Fruit fly (Drosophila melanogaster) whole organism, embryonic: Measurements from ENCODE around the gene Spt3.

ENCODE experiments used
- Aef1 ChIP-seq: fragments of 200-800 bp; sonication (Bioruptor generic); IDR thresholded peaks from 3 replicates; pipeline ENCODE4 v1.3.6; 2022; ENCODE audit warnings: missing biosample characterization, missing genetic modification characterization
- CG10462 ChIP-seq: fragments of 200-800 bp; sonication (Bioruptor generic); optimal IDR thresholded peaks from 2 replicates; lab custom pipeline; 2016; ENCODE audit warnings: missing biosample characterization, missing genetic modification characterization
- CG10543 ChIP-seq: fragments of 200-800 bp; sonication (Bioruptor generic); optimal IDR thresholded peaks from 3 replicates; lab custom pipeline; 2017; ENCODE audit warnings: missing biosample characterization, mild to moderate bottlenecking, missing genetic modification characterization, moderate library complexity
- CG12104 ChIP-seq: fragments of 200-800 bp; sonication (Bioruptor generic); optimal IDR thresholded peaks from 3 replicates; lab custom pipeline; 2016; ENCODE audit warnings: missing biosample characterization, missing genetic modification characterization
- CG14710 ChIP-seq: fragments of 200-800 bp; sonication (Bioruptor generic); optimal IDR thresholded peaks from 3 replicates; lab custom pipeline; 2019; ENCODE audit warnings: missing biosample characterization, mild to moderate bottlenecking, missing genetic modification characterization, moderate library complexity
- CG17328 ChIP-seq: fragments of 200-800 bp; sonication (Bioruptor generic); IDR thresholded peaks from 2 replicates; pipeline ENCODE4 v1.3.6; 2022; ENCODE audit warnings: missing biosample characterization, missing genetic modification characterization
- CG17568 ChIP-seq: fragments of 200-800 bp; sonication (Bioruptor generic); optimal IDR thresholded peaks from 2 replicates; lab custom pipeline; 2018; ENCODE audit warnings: missing biosample characterization, mild to moderate bottlenecking, missing genetic modification characterization, moderate library complexity
- CG17912 ChIP-seq: fragments of 200-800 bp; sonication (Bioruptor generic); optimal IDR thresholded peaks from 2 replicates; lab custom pipeline; 2018; ENCODE audit warnings: missing biosample characterization, mild to moderate bottlenecking, missing genetic modification characterization
- CG18619 ChIP-seq: fragments of 200-800 bp; sonication (Bioruptor generic); optimal IDR thresholded peaks from 3 replicates; lab custom pipeline; 2017; ENCODE audit warnings: missing biosample characterization, mild to moderate bottlenecking, missing genetic modification characterization
- CG3407 ChIP-seq: fragments of 200-800 bp; sonication (Bioruptor generic); optimal IDR thresholded peaks from 2 replicates; lab custom pipeline; 2018; ENCODE audit warnings: missing biosample characterization, mild to moderate bottlenecking, missing genetic modification characterization
- CG34376 ChIP-seq: fragments of 200-800 bp; sonication (Bioruptor generic); optimal IDR thresholded peaks from 2 replicates; lab custom pipeline; 2018; ENCODE audit warnings: missing biosample characterization, mild to moderate bottlenecking, missing genetic modification characterization
- CG4404 ChIP-seq: fragments of 200-800 bp; sonication (Bioruptor generic); IDR thresholded peaks from 2 replicates; pipeline ENCODE4 v1.3.6; 2022; ENCODE audit warnings: missing biosample characterization, missing genetic modification characterization
- CG7372 ChIP-seq: fragments of 200-800 bp; sonication (Bioruptor generic); IDR thresholded peaks from 2 replicates; pipeline ENCODE4 v1.3.6; 2022; ENCODE audit warnings: missing biosample characterization, missing genetic modification characterization
- CG9817 ChIP-seq: fragments of 200-800 bp; sonication (Bioruptor generic); optimal IDR thresholded peaks from 2 replicates; lab custom pipeline; 2018; ENCODE audit warnings: missing biosample characterization, mild to moderate bottlenecking, missing genetic modification characterization, moderate library complexity
- CTCF ChIP-seq: fragments of 200-800 bp; sonication (Bioruptor generic); optimal IDR thresholded peaks from 2 replicates; lab custom pipeline; 2017; ENCODE audit warnings: missing biosample characterization, mild to moderate bottlenecking, missing genetic modification characterization, moderate library complexity
- CrebB ChIP-seq: fragments of 200-800 bp; sonication (Bioruptor generic); optimal IDR thresholded peaks from 3 replicates; lab custom pipeline; 2018; ENCODE audit warnings: missing biosample characterization, mild to moderate bottlenecking, missing genetic modification characterization
- Dek ChIP-seq: fragments of 200-800 bp; sonication (Bioruptor generic); optimal IDR thresholded peaks from 3 replicates; lab custom pipeline; 2019; ENCODE audit warnings: missing biosample characterization, mild to moderate bottlenecking, missing genetic modification characterization, moderate library complexity
- Doc3 ChIP-seq: fragments of 200-800 bp; sonication (Bioruptor generic); IDR thresholded peaks from 3 replicates; pipeline ENCODE4 v1.3.6; 2022; ENCODE audit warnings: missing biosample characterization, missing genetic modification characterization; ENCODE audit not compliant: partially characterized antibody
- ERR ChIP-seq: fragments of 200-800 bp; sonication (Bioruptor generic); optimal IDR thresholded peaks from 2 replicates; lab custom pipeline; 2016; ENCODE audit warnings: missing biosample characterization, missing genetic modification characterization
- Fer2 ChIP-seq: fragments of 200-800 bp; sonication (Bioruptor generic); optimal IDR thresholded peaks from 2 replicates; lab custom pipeline; 2018; ENCODE audit warnings: missing biosample characterization, mild to moderate bottlenecking, missing genetic modification characterization, moderate library complexity
- HLH4C ChIP-seq: fragments of 200-800 bp; sonication (Bioruptor generic); IDR thresholded peaks from 3 replicates; pipeline ENCODE4 v1.3.6; 2022; ENCODE audit warnings: missing biosample characterization, missing genetic modification characterization; ENCODE audit not compliant: partially characterized antibody
- Med ChIP-seq: fragments of 200-800 bp; sonication (Bioruptor generic); peaks from one replicate; lab custom pipeline; 2016; ENCODE audit warnings: missing biosample characterization, missing genetic modification characterization, mild to moderate bottlenecking, inconsistent platforms, moderate library complexity
- NC2α ChIP-seq: fragments of 200-800 bp; sonication (Bioruptor generic); optimal IDR thresholded peaks from 2 replicates; lab custom pipeline; 2016; ENCODE audit warnings: missing biosample characterization, missing genetic modification characterization
- Trl ChIP-seq, 3 experiments: fragments of >200 bp in 2 of 3; fragments of 200-800 bp in 1 of 3; sonication (Bioruptor generic) in 1 of 3; optimal IDR thresholded peaks; 2 replicates in 1 of 3; 3 replicates in 2 of 3; lab custom pipeline; 2016 to 2017; ENCODE audit warnings: missing biosample characterization in 1 of 3, missing genetic modification characterization in 1 of 3
- Xrp1 ChIP-seq: fragments of 200-800 bp; sonication (Bioruptor generic); IDR thresholded peaks from 2 replicates; pipeline ENCODE4 v1.3.6; 2022; ENCODE audit warnings: missing biosample characterization, missing genetic modification characterization
- al ChIP-seq: fragments of 200-800 bp; sonication (Bioruptor generic); IDR thresholded peaks from 2 replicates; pipeline ENCODE4 v1.3.6; 2022; ENCODE audit warnings: missing biosample characterization, missing genetic modification characterization
- btn ChIP-seq: fragments of 200-800 bp; sonication (Bioruptor generic); optimal IDR thresholded peaks from 2 replicates; lab custom pipeline; 2016; ENCODE audit warnings: missing biosample characterization, missing genetic modification characterization
- cad ChIP-seq: fragments of >200 bp; optimal IDR thresholded peaks from 2 replicates; lab custom pipeline; 2017; ENCODE audit warnings: missing biosample characterization, missing genetic modification characterization
- chif ChIP-seq, 2 experiments: fragments of 200-800 bp; sonication (Bioruptor generic); optimal IDR thresholded peaks; 3 replicates each; lab custom pipeline; 2016; ENCODE audit warnings: missing biosample characterization in 2 of 2, missing genetic modification characterization in 2 of 2
- chinmo ChIP-seq: fragments of 200-800 bp; sonication (Bioruptor generic); IDR thresholded peaks from 4 replicates; pipeline ENCODE4 v1.3.6; 2022; ENCODE audit warnings: missing biosample characterization, missing genetic modification characterization; ENCODE audit not compliant: partially characterized antibody
- da ChIP-seq: fragments of 200-800 bp; sonication (Bioruptor generic); optimal IDR thresholded peaks from 2 replicates; lab custom pipeline; 2016; ENCODE audit warnings: missing biosample characterization, missing genetic modification characterization
- danr ChIP-seq: fragments of 200-800 bp; sonication (Bioruptor generic); IDR thresholded peaks from 2 replicates; pipeline ENCODE4 v1.3.6; 2022; ENCODE audit warnings: missing biosample characterization, missing genetic modification characterization
- dmrt11E ChIP-seq: fragments of 200-800 bp; sonication (Bioruptor generic); optimal IDR thresholded peaks from 3 replicates; lab custom pipeline; 2018; ENCODE audit warnings: missing biosample characterization, mild to moderate bottlenecking, missing genetic modification characterization, moderate library complexity
- hbn ChIP-seq: fragments of 200-800 bp; sonication (Bioruptor generic); IDR thresholded peaks from 2 replicates; pipeline ENCODE4 v1.3.6; 2022; ENCODE audit warnings: missing biosample characterization, missing genetic modification characterization; ENCODE audit not compliant: partially characterized antibody
- hkb ChIP-seq, 2 experiments: fragments of 200-800 bp in 1 of 2; fragments of >200 bp in 1 of 2; sonication (Bioruptor generic) in 1 of 2; IDR thresholded peaks in 1 of 2; optimal IDR thresholded peaks in 1 of 2; 2 replicates each; pipeline versions ENCODE4 v1.3.6 to Lab custom; 2017 to 2022; ENCODE audit warnings: missing biosample characterization in 1 of 2, missing genetic modification characterization in 1 of 2
- jigr1 ChIP-seq: fragments of 200-800 bp; sonication (Bioruptor generic); IDR thresholded peaks from 3 replicates; pipeline ENCODE4 v1.3.6; 2022; ENCODE audit warnings: missing biosample characterization, missing genetic modification characterization
- kah ChIP-seq: fragments of 200-800 bp; sonication (Bioruptor generic); optimal IDR thresholded peaks from 2 replicates; lab custom pipeline; 2018; ENCODE audit warnings: missing biosample characterization, mild to moderate bottlenecking, missing genetic modification characterization
- nom ChIP-seq: fragments of 200-800 bp; sonication (Bioruptor generic); optimal IDR thresholded peaks from 2 replicates; lab custom pipeline; 2017; ENCODE audit warnings: missing biosample characterization, missing genetic modification characterization, mild to moderate bottlenecking, moderate library complexity, missing genetic modification reagents
- otp ChIP-seq: fragments of 200-800 bp; sonication (Bioruptor generic); IDR thresholded peaks from 3 replicates; pipeline ENCODE4, ENCODE4 v1.3.6; 2022; ENCODE audit warnings: missing biosample characterization, missing genetic modification characterization
- prd ChIP-seq, 3 experiments: fragments of >200 bp in 2 of 3; fragments of 200-800 bp in 1 of 3; sonication (Bioruptor generic) in 1 of 3; optimal IDR thresholded peaks in 2 of 3; IDR thresholded peaks in 1 of 3; 2 replicates in 2 of 3; 3 replicates in 1 of 3; pipeline versions ENCODE4 v1.3.6 to Lab custom; 2017 to 2022; ENCODE audit warnings: missing biosample characterization in 1 of 3, missing genetic modification characterization in 1 of 3
- run ChIP-seq: fragments of 200-800 bp; sonication (Bioruptor generic); optimal IDR thresholded peaks from 3 replicates; lab custom pipeline; 2018; ENCODE audit warnings: missing biosample characterization, mild to moderate bottlenecking, missing genetic modification characterization
- sob ChIP-seq: fragments of 200-800 bp; sonication (Bioruptor generic); IDR thresholded peaks from 2 replicates; pipeline ENCODE4 v1.3.6; 2022; ENCODE audit warnings: missing biosample characterization, missing genetic modification characterization
- trem ChIP-seq: fragments of 200-800 bp; optimal IDR thresholded peaks from 3 replicates; lab custom pipeline; 2019; ENCODE audit warnings: missing biosample characterization, mild to moderate bottlenecking, missing genetic modification characterization, moderate library complexity
- twi ChIP-seq: fragments of 200-800 bp; optimal IDR thresholded peaks from 2 replicates; lab custom pipeline; 2019; ENCODE audit warnings: missing biosample characterization, mild to moderate bottlenecking, missing genetic modification characterization, moderate library complexity
- unc-4 ChIP-seq: fragments of 200-800 bp; sonication (Bioruptor generic); IDR thresholded peaks from 2 replicates; pipeline ENCODE4 v1.3.6; 2022; ENCODE audit warnings: missing biosample characterization, missing genetic modification characterization; ENCODE audit not compliant: partially characterized antibody
- wek ChIP-seq: fragments of 200-800 bp; sonication (Bioruptor generic); optimal IDR thresholded peaks from 3 replicates; lab custom pipeline; 2018; ENCODE audit warnings: missing biosample characterization, mild to moderate bottlenecking, missing genetic modification characterization, moderate library complexity
- zfh1 ChIP-seq: fragments of 200-800 bp; sonication (Bioruptor generic); IDR thresholded peaks from 3 replicates; pipeline ENCODE4 v1.3.6; 2022; ENCODE audit warnings: missing biosample characterization, missing genetic modification characterization

The Spt3 gene

DNA sequence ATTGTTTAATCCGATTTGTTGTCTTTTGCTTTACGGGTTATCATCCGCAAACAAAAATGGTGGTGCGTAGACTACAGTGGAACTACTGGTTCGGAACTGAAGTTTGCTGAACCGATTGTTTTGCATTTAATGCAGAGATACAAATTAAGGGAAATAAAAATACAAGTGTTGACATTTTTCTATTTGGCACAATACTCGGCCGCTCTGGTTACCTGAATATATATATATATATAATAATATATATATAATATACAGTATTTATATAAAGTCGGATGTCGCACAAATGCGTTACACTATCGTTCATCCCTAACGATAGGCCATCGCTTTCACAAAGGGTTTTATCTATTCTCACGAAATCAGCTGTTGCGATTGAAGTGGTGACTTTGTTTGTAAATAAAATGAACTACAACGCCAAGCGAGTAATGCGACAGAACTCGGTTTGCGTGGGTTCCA lies at the start of gene Spt3, which contains the start of gene DCAF12 (continued):
- TF ChIP-seq Xrp1 (GFP tag; lab: Robert Waterston, UW) (peak; percentile 70), CG34376 (GFP tag; lab: Kevin White, UChicago) (no peak), Med (peak; percentile 76), CG10462 (GFP tag; lab: Kevin White, UChicago) (no peak), Fer2 (peak; percentile 27), run (tag; lab: Kevin White, UChicago) (no peak), CG10543 (peak; percentile 67), Aef1 (GFP tag; lab: Robert Waterston, UW) (peak; percentile 56), hbn (GFP tag; lab: Robert Waterston, UW) (peak; percentile 76), Dek (peak; percentile 55), CG17912 (GFP tag; lab: Kevin White, UChicago) (no peak), zfh1 (GFP tag; lab: Robert Waterston, UW) (peak; percentile 62; the same call in 1 of the 3 replicates), trem (peak; percentile 85), al (GFP tag; lab: Robert Waterston, UW) (peak; percentile 51; the same call in 1 of the 2 replicates), CG4404 (peak; percentile 58; the same call in 1 of the 2 replicates), cad (GFP tag; lab: Kevin White, UChicago) (no peak), wek (GFP tag; lab: Kevin White, UChicago) (no peak), kah (GFP tag; lab: Kevin White, UChicago) (peak; percentile 17)
- TF ChIP-seq, all 482 proteins: peak for 191

DNA sequence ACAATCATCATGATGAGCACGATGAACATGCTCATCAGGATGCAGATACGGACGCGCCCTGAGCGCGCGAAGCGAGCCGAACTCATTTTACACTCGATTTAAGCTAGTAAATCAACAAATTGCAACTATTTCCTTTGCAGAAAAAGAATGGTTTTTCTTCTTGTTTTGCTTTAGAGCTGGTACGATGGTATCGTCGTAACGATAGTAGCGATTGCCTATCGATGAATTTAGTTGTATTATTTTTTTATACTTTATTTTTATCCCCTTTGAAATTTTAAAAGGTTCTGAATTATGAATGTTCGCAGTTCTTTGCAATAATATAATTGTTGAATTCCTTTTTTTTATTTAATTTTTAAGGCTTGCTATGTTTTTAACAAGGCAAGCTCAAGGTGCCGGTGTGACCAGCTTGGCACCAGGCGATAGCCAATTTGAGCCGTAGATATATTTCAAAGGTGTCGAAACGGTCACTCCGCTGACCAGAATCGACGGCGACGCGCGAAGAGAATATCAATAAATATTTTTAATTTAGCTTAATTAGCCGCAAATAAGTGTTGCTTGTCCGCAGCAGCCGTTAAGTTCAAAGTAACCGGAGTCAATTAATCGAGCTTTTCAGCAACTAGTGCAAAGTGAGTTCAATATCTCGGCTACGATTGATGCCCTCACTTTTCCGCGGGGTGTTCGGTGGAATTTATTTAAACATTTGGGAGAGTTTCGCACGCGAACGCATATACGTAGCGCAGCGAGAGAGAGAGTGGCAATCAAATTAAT lies 49.5 kb upstream of the Spt3 start, which contains the start of the genes CG12213 and GC1:
TSS of gene CG12213 (minus strand) at position 430 of the 768 bp plus-strand sequence.
TSS of gene GC1 (plus strand) at position 447 of the 768 bp plus-strand sequence.
- TF ChIP-seq nom (GFP tag; lab: Kevin White, UChicago) (no peak), CTCF (GFP tag; lab: Kevin White, UChicago) (no peak), CG14710 (tag; lab: Kevin White, UChicago) (peak; percentile 89), CG17568 (GFP tag; lab: Kevin White, UChicago) (no peak), CrebB (tag; lab: Kevin White, UChicago) (no peak), jigr1 (GFP tag; lab: Robert Waterston, UW) (peak; percentile 89; the same call in 1 of the 3 replicates), chif (GFP tag; optimal IDR thresholded peaks at IDR 0.05; lab: Kevin White, UChicago) (no peak), otp (GFP tag; lab: Robert Waterston, UW) (no peak; the same call in 2 of the 3 replicates), CG7372 (GFP tag; lab: Robert Waterston, UW) (no peak), sob (GFP tag; lab: Robert Waterston, UW) (no peak; the same call in 1 of the 2 replicates), prd (optimal IDR thresholded peaks at IDR 0.05; lab: Kevin White, UChicago) (no peak), prd (GFP tag; IDR thresholded peaks at IDR 0.05; lab: Robert Waterston, UW) (no peak), CG17328 (GFP tag; lab: Robert Waterston, UW) (no peak), chinmo (GFP tag; lab: Robert Waterston, UW) (peak; percentile 97), CG18619 (GFP tag; lab: Kevin White, UChicago) (no peak), ERR (GFP tag; lab: Kevin White, UChicago) (no peak), CG9817 (no peak), HLH4C (GFP tag; lab: Robert Waterston, UW) (peak; percentile 97), Dek (peak; percentile 56), btn (no peak), twi (tag; lab: Kevin White, UChicago) (peak; percentile 14), danr (no peak), Doc3 (GFP tag; lab: Robert Waterston, UW) (peak; percentile 99), CG3407 (no peak), da (no peak), unc-4 (GFP tag; lab: Robert Waterston, UW) (peak; percentile 99), dmrt11E (tag; lab: Kevin White, UChicago) (peak; percentile 8), hkb (optimal IDR thresholded peaks at IDR 0.05; lab: Kevin White, UChicago) (no peak), hkb (GFP tag; IDR thresholded peaks at IDR 0.05; lab: Robert Waterston, UW) (no peak), CG12104 (GFP tag; lab: Kevin White, UChicago) (peak; percentile 13), NC2α (GFP tag; lab: Kevin White, UChicago) (no peak), Trl (optimal IDR thresholded peaks at IDR 0.05; lab: Kevin White, UChicago) (peak; percentile 29 to 62), Trl (GFP tag; optimal IDR thresholded peaks at IDR 0.05; lab: Kevin White, UChicago) (peak; percentile 4)
